Worm (Caenorhabditis elegans) whole organism, L1 larva: Measurements from ENCODE around the gene str-108.

Source experiments
- elt-2 ChIP-seq: sonication (generic microtip); optimal IDR thresholded peaks from 2 replicates; lab custom pipeline; 2016; ENCODE audit warnings: missing genetic modification characterization, mild to moderate bottlenecking, inconsistent platforms, missing compliant biosample characterization, missing genetic modification reagents
- grh-1 ChIP-seq: fragments of 200-800 bp; sonication (Bioruptor generic); IDR thresholded peaks from 2 replicates; pipeline ENCODE4 v1.3.6; 2022; ENCODE audit warnings: missing genetic modification reagents, missing genetic modification characterization, missing compliant biosample characterization
- xbp-1 ChIP-seq: sonication (generic microtip); optimal IDR thresholded peaks from 2 replicates; lab custom pipeline; 2016; ENCODE audit warnings: missing genetic modification characterization, missing compliant biosample characterization

DNA sequence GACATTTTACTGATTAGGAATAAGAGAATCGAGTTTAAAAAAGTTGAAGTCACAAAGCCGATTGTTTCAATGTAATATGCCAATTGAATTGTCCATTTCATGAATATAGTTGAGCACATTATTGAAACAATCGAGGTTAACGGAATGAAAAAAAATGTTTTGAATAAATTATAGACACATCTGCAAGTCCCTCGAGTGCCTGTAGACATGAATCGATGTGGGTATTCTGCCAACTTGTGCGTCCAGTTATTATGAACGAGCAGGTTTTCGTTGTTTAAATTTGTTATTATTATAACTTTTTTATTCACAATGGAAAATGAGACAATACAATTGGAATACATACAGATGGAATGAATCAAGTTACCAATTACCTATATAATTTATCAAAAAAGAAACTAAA is 7.6 kb upstream of the str-108 start, which contains the start of gene str-99:
- TF ChIP-seq grh-1 (no peak), elt-2 (tag; lab: Kevin White, UChicago) (no peak), xbp-1 (tag; lab: Kevin White, UChicago) (no peak)
